Worm (Caenorhabditis elegans) whole organism, L3 larva: ENCODE results near the gene trpp-3.
A peak's percentile ranks its signal among the peaks of the same experiment; 100 is the strongest.

Source experiments
- R02D3.7 ChIP-seq: fragments of 150-350 bp; optimal IDR thresholded peaks from 2 replicates; lab custom pipeline; 2014; ENCODE audit warnings: missing biosample characterization, missing genetic modification characterization
- aly-2 ChIP-seq: fragments of 150-350 bp; optimal IDR thresholded peaks from 2 replicates; lab custom pipeline; 2014; ENCODE audit warnings: missing biosample characterization, missing genetic modification characterization
- ceh-28 ChIP-seq: fragments of 150-350 bp; optimal IDR thresholded peaks from 2 replicates; lab custom pipeline; 2014; ENCODE audit warnings: missing biosample characterization, missing genetic modification reagents, missing genetic modification characterization
- ceh-82 ChIP-seq: fragments of 150-350 bp; optimal IDR thresholded peaks from 2 replicates; lab custom pipeline; 2014; ENCODE audit warnings: missing biosample characterization, missing genetic modification characterization
- ceh-9 ChIP-seq: sonication (generic microtip); optimal IDR thresholded peaks from 2 replicates; lab custom pipeline; 2018; ENCODE audit warnings: missing biosample characterization, missing genetic modification characterization
- daf-12 ChIP-seq: fragments of 150-350 bp; optimal IDR thresholded peaks from 2 replicates; lab custom pipeline; 2014; ENCODE audit warnings: missing biosample characterization, missing genetic modification reagents, missing genetic modification characterization
- egl-27 ChIP-seq: sonication (generic microtip); optimal IDR thresholded peaks from 4 replicates; lab custom pipeline; 2017; ENCODE audit warnings: missing biosample characterization, missing genetic modification reagents, missing genetic modification characterization
- egl-5 ChIP-seq: fragments of 150-350 bp; optimal IDR thresholded peaks from 2 replicates; lab custom pipeline; 2017; ENCODE audit warnings: missing biosample characterization, missing genetic modification reagents, missing genetic modification characterization, inconsistent platforms
- elt-1 ChIP-seq: fragments of 150-350 bp; optimal IDR thresholded peaks from 2 replicates; lab custom pipeline; 2014; ENCODE audit warnings: missing biosample characterization, missing genetic modification characterization
- elt-2 ChIP-seq: sonication (generic microtip); optimal IDR thresholded peaks from 2 replicates; lab custom pipeline; 2016; ENCODE audit warnings: missing genetic modification reagents, mild to moderate bottlenecking, missing genetic modification characterization, missing compliant biosample characterization
- eor-1 ChIP-seq, 2 experiments: fragments of 150-350 bp; optimal IDR thresholded peaks; 2 replicates each; lab custom pipeline; 2014 to 2018; ENCODE audit warnings: missing biosample characterization in 2 of 2, missing genetic modification characterization in 2 of 2
- fkh-10 ChIP-seq: sonication (generic microtip); optimal IDR thresholded peaks from 2 replicates; lab custom pipeline; 2017; ENCODE audit warnings: missing biosample characterization, missing genetic modification reagents, missing genetic modification characterization
- fkh-2 ChIP-seq: fragments of 150-350 bp; optimal IDR thresholded peaks from 2 replicates; lab custom pipeline; 2014; ENCODE audit warnings: missing biosample characterization, missing genetic modification reagents, missing genetic modification characterization
- fos-1 ChIP-seq: fragments of 150-350 bp; optimal IDR thresholded peaks from 2 replicates; lab custom pipeline; 2014; ENCODE audit warnings: missing biosample characterization, missing genetic modification characterization
- hmg-11 ChIP-seq: sonication (generic microtip); optimal IDR thresholded peaks from 2 replicates; lab custom pipeline; 2016; ENCODE audit warnings: missing genetic modification characterization, missing compliant biosample characterization
- jun-1 ChIP-seq: fragments of 150-350 bp; optimal IDR thresholded peaks from 2 replicates; lab custom pipeline; 2014; ENCODE audit warnings: missing biosample characterization, missing genetic modification reagents, missing genetic modification characterization
- lin-15B ChIP-seq: fragments of 150-350 bp; optimal IDR thresholded peaks from 2 replicates; lab custom pipeline; 2014; ENCODE audit warnings: missing biosample characterization, missing genetic modification characterization
- lin-39 ChIP-seq: fragments of 150-350 bp; optimal IDR thresholded peaks from 2 replicates; lab custom pipeline; 2018; ENCODE audit warnings: missing biosample characterization, missing genetic modification reagents, missing genetic modification characterization
- lsy-12 ChIP-seq: sonication (generic microtip); optimal IDR thresholded peaks from 2 replicates; lab custom pipeline; 2016; ENCODE audit warnings: mild to moderate bottlenecking, missing genetic modification characterization, missing compliant biosample characterization
- mdl-1 ChIP-seq: fragments of 150-350 bp; optimal IDR thresholded peaks from 2 replicates; lab custom pipeline; 2014; ENCODE audit warnings: missing biosample characterization, missing genetic modification characterization
- nfya-1 ChIP-seq: sonication (generic microtip); optimal IDR thresholded peaks from 2 replicates; lab custom pipeline; 2017; ENCODE audit warnings: missing genetic modification characterization, mild to moderate bottlenecking, missing compliant biosample characterization, antibody characterized with exemption, moderate library complexity; ENCODE audit not compliant: insufficient read depth
- nhr-11 ChIP-seq: fragments of 150-350 bp; optimal IDR thresholded peaks from 2 replicates; lab custom pipeline; 2014; ENCODE audit warnings: missing biosample characterization, missing genetic modification characterization
- nhr-23 ChIP-seq: fragments of 150-350 bp; optimal IDR thresholded peaks from 2 replicates; lab custom pipeline; 2014; ENCODE audit warnings: missing biosample characterization, missing genetic modification reagents, missing genetic modification characterization
- nhr-237 ChIP-seq: fragments of 150-350 bp; optimal IDR thresholded peaks from 2 replicates; lab custom pipeline; 2014; ENCODE audit warnings: missing biosample characterization, missing genetic modification characterization
- nhr-25 ChIP-seq: sonication (generic microtip); optimal IDR thresholded peaks from 2 replicates; lab custom pipeline; 2017; ENCODE audit warnings: missing biosample characterization, missing genetic modification characterization
- nhr-43 ChIP-seq: sonication (generic microtip); optimal IDR thresholded peaks from 2 replicates; lab custom pipeline; 2016; ENCODE audit warnings: mild to moderate bottlenecking, missing genetic modification characterization, missing compliant biosample characterization; ENCODE audit not compliant: poor library complexity, severe bottlenecking
- nhr-67 ChIP-seq: fragments of 150-350 bp; optimal IDR thresholded peaks from 2 replicates; lab custom pipeline; 2014; ENCODE audit warnings: missing biosample characterization, missing genetic modification characterization
- pha-4 ChIP-seq: fragments of 150-350 bp; optimal IDR thresholded peaks from 2 replicates; lab custom pipeline; 2014; ENCODE audit warnings: missing biosample characterization, missing genetic modification reagents, missing genetic modification characterization
- pqm-1 ChIP-seq: fragments of 150-350 bp; optimal IDR thresholded peaks from 2 replicates; lab custom pipeline; 2017; ENCODE audit warnings: missing biosample characterization, missing genetic modification characterization, inconsistent platforms
- sea-2 ChIP-seq: fragments of 150-350 bp; sonication (generic microtip); optimal IDR thresholded peaks from 4 replicates; lab custom pipeline; 2014; ENCODE audit warnings: missing biosample characterization, missing genetic modification reagents, missing genetic modification characterization
- skn-1 ChIP-seq: fragments of 150-350 bp; optimal IDR thresholded peaks from 2 replicates; lab custom pipeline; 2014; ENCODE audit warnings: missing biosample characterization, missing genetic modification characterization
- snpc-4 ChIP-seq: fragments of 150-350 bp; optimal IDR thresholded peaks from 2 replicates; lab custom pipeline; 2014; ENCODE audit warnings: missing biosample characterization, missing genetic modification characterization
- tbx-2 ChIP-seq: sonication (generic microtip); optimal IDR thresholded peaks from 2 replicates; lab custom pipeline; 2016; ENCODE audit warnings: mild to moderate bottlenecking, missing genetic modification characterization, missing compliant biosample characterization
- unc-39 ChIP-seq: sonication (generic microtip); optimal IDR thresholded peaks from 4 replicates; lab custom pipeline; 2017; ENCODE audit warnings: missing biosample characterization, missing genetic modification characterization
- zag-1 ChIP-seq: fragments of 150-350 bp; optimal IDR thresholded peaks from 2 replicates; lab custom pipeline; 2014; ENCODE audit warnings: missing biosample characterization, missing genetic modification characterization
- ztf-11 ChIP-seq: fragments of 150-350 bp; optimal IDR thresholded peaks from 2 replicates; lab custom pipeline; 2014; ENCODE audit warnings: missing biosample characterization, missing genetic modification characterization
- ztf-4 ChIP-seq: fragments of 150-350 bp; optimal IDR thresholded peaks from 2 replicates; lab custom pipeline; 2014; ENCODE audit warnings: missing biosample characterization, missing genetic modification characterization

Gene trpp-3

DNA sequence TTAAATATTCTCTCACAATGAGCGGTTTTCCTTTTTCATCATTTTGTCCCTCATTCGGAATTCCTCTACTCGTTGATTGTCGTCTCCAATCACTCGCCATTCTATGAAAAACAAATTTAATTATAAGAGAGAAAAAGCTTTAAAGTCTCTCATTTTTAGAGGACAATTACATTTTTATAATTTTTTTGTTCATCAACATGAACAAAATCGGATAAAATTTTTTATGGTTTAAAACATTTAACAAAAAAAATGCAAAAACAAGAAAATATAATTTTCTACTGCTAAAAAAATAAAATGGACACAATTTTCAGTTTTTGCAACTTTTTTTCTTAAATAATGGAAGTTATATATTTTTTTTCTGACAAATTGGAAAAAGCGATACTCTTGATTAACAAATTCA lies 9.2 kb upstream of the trpp-3 start, which contains the start of gene F55H2.7:
Gene F55H2.7, minus strand, starts transcription at position 101 of the 400 bp plus-strand sequence.
- TF ChIP-seq fkh-2, result no peak
- no peak for TF ChIP-seq fos-1 (tag; lab: Kevin White, UChicago)
- no peak for TF ChIP-seq hmg-11 (tag; lab: Kevin White, UChicago)
- no peak for TF ChIP-seq tbx-2 (tag; lab: Kevin White, UChicago)
- no peak for TF ChIP-seq mdl-1 (tag; lab: Kevin White, UChicago)
- no peak for TF ChIP-seq ceh-28 (tag; lab: Kevin White, UChicago)

DNA sequence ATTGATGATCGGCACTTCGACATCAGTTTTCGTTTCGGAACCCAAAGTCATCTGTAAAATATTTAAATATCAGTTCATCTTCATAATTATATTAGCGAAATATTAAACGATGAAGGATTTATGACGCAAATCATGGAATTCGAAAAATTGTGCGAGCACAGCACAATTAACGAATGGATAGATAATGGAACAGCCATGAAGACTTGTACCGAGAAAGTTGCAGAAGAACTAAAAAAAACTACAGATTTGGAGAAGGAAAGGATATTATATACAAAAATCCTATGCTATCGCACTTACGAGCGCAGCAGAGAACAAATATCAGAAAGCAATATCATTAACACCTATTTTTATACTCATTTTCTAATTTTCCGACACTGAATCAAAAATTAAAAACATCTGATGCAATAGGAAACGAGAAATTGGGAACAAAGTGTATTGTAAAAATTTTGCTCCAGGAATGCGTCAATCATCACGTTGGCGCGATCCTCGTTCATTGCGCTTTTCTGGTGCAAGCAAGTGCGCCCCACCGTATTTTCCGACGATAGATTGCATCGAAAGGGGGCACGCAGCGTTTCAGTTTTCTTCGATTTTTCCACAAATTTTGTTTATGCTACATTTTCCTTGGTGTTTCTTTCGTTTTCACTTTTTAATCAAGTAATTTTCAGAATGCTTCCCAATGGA lies 3.8 kb upstream of the trpp-3 start, which contains the start of the genes clu-1 and prp-40:
Gene clu-1, minus strand, starts transcription at position 51 of the 681 bp plus-strand sequence.
Gene prp-40, plus strand, starts transcription at position 666 of the 681 bp plus-strand sequence.
- TF ChIP-seq snpc-4 (tag; lab: Kevin White, UChicago), result peak; percentile 90
- TF ChIP-seq mdl-1 (tag; lab: Kevin White, UChicago), result no peak
- no peak for TF ChIP-seq nhr-67 (tag; lab: Kevin White, UChicago)
- TF ChIP-seq zag-1, result peak; percentile 35
- peak; percentile 83 for TF ChIP-seq hmg-11 (tag; lab: Kevin White, UChicago)
- peak; percentile 63 for TF ChIP-seq nhr-11 (tag; lab: Kevin White, UChicago)
- TF ChIP-seq ceh-9 (tag; lab: Kevin White, UChicago), result no peak
- no peak for TF ChIP-seq sea-2 (GFP tag; lab: Kevin White, UChicago)
- TF ChIP-seq lsy-12 (tag; lab: Kevin White, UChicago), result peak; percentile 80
- TF ChIP-seq lin-39 (tag; lab: Kevin White, UChicago), result peak; percentile 90
- peak; percentile 71 for TF ChIP-seq egl-27 (tag; lab: Kevin White, UChicago)
- peak; percentile 93 for TF ChIP-seq nhr-23 (tag; lab: Kevin White, UChicago)
- peak; percentile 36 for TF ChIP-seq elt-1 (tag; lab: Kevin White, UChicago)
- TF ChIP-seq nhr-25 (tag; lab: Kevin White, UChicago), result peak; percentile 92
- TF ChIP-seq nfya-1 (tag; lab: Kevin White, UChicago), result peak; percentile 91
- peak; percentile 93 for TF ChIP-seq pha-4
- peak; percentile 72 for TF ChIP-seq egl-5
- peak; percentile 77 for TF ChIP-seq R02D3.7 (tag; lab: Kevin White, UChicago)
- TF ChIP-seq fkh-10 (GFP tag; lab: Kevin White, UChicago), result peak; percentile 69
- peak; percentile 50 for TF ChIP-seq ztf-4
- TF ChIP-seq lin-15B (tag; lab: Kevin White, UChicago), result peak; percentile 98
- peak; percentile 80 for TF ChIP-seq jun-1 (tag; lab: Kevin White, UChicago)
- TF ChIP-seq tbx-2 (tag; lab: Kevin White, UChicago), result peak; percentile 62
- TF ChIP-seq unc-39 (tag; lab: Kevin White, UChicago), result no peak
- no peak for TF ChIP-seq eor-1 (tag; optimal IDR thresholded peaks at IDR 0.05; lab: Kevin White, UChicago)
- peak; percentile 57 for TF ChIP-seq ceh-82
- peak; percentile 76 for TF ChIP-seq ceh-28 (tag; lab: Kevin White, UChicago)
- TF ChIP-seq fos-1 (tag; lab: Kevin White, UChicago), result no peak
- no peak for TF ChIP-seq aly-2 (tag; lab: Kevin White, UChicago)
- TF ChIP-seq nhr-43 (tag; lab: Kevin White, UChicago), result peak; percentile 75
- TF ChIP-seq pqm-1 (tag; lab: Kevin White, UChicago), result peak; percentile 74
- peak; percentile 69 for TF ChIP-seq elt-2 (tag; lab: Kevin White, UChicago)
- no peak for TF ChIP-seq daf-12
- TF ChIP-seq nhr-237 (tag; lab: Kevin White, UChicago), result no peak
- TF ChIP-seq ztf-11 (tag; lab: Kevin White, UChicago), result no peak
- TF ChIP-seq skn-1, result peak; percentile 56
- TF ChIP-seq, all 47 proteins: peak for 25

ce11 chrIII:9523581-9523980 lies 1.8 kb upstream of the trpp-3 start, which contains the start of gene mrps-23:
Gene mrps-23, minus strand, starts transcription at chrIII:9523672.
- peak; percentile 3 for TF ChIP-seq pha-4
- TF ChIP-seq hmg-11 (tag; lab: Kevin White, UChicago), result peak; percentile 22
- TF ChIP-seq nfya-1 (tag; lab: Kevin White, UChicago), result peak; percentile 48
- TF ChIP-seq nhr-43 (tag; lab: Kevin White, UChicago), result no peak
